Worm (Caenorhabditis elegans): Measurements from ENCODE around the gene ZC250.4.

The ZC250.4 gene

ce11 chrV:5813060-5813659, at the start of gene ZC250.4:
Gene ZC250.4, minus strand, starts transcription at chrV:5813137.
- TF ChIP-seq ceh-83 (GFP tag; optimal IDR thresholded peaks at IDR 0.05) (no peak), unc-120 (tag; optimal IDR thresholded peaks at IDR 0.05; ENCODE audit: poor library complexity, severe bottlenecking) (no peak), bed-3 (GFP tag; optimal IDR thresholded peaks at IDR 0.05) (no peak), pha-4 (tag; optimal IDR thresholded peaks at IDR 0.05) (no peak), elt-3 (tag; optimal IDR thresholded peaks at IDR 0.05) (no peak), cnd-1 (tag; optimal IDR thresholded peaks at IDR 0.05) (no peak), mls-2 (tag; optimal IDR thresholded peaks at IDR 0.05) (no peak), flh-1 (GFP tag; optimal IDR thresholded peaks at IDR 0.05) (no peak), elt-1 (tag; optimal IDR thresholded peaks at IDR 0.05; ENCODE audit: borderline replicate concordance, insufficient read depth) (no peak), blmp-1 (tag; optimal IDR thresholded peaks at IDR 0.05) (no peak), unc-39 (tag; optimal IDR thresholded peaks at IDR 0.05) (no peak), ces-1 (GFP tag; optimal IDR thresholded peaks at IDR 0.05) (no peak), tbx-8 (GFP tag; optimal IDR thresholded peaks at IDR 0.05) (no peak), mep-1 (tag; optimal IDR thresholded peaks at IDR 0.05) (no peak), sem-2 (GFP tag; optimal IDR thresholded peaks at IDR 0.05) (no peak), nhr-76 (tag; optimal IDR thresholded peaks at IDR 0.05) (no peak), hlh-1 (tag; optimal IDR thresholded peaks at IDR 0.05) (no peak)

- no peak for TF ChIP-seq nhr-76 (tag; optimal IDR thresholded peaks at IDR 0.05)
- peak; percentile 87 for TF ChIP-seq ces-1 (GFP tag; optimal IDR thresholded peaks at IDR 0.05)
These were observed 39.1 kb upstream of the ZC250.4 start for ce11 chrV:5852084-5852483.

- TF ChIP-seq elt-1 (tag; optimal IDR thresholded peaks at IDR 0.05; ENCODE audit: borderline replicate concordance, insufficient read depth) (no peak), mls-2 (tag; optimal IDR thresholded peaks at IDR 0.05) (no peak), zip-8 (tag; optimal IDR thresholded peaks at IDR 0.05) (peak; percentile 40), nhr-237 (tag; optimal IDR thresholded peaks at IDR 0.05) (no peak), pha-4 (tag; optimal IDR thresholded peaks at IDR 0.05) (no peak), snpc-4 (tag; optimal IDR thresholded peaks at IDR 0.05) (no peak), ceh-83 (GFP tag; optimal IDR thresholded peaks at IDR 0.05) (no peak), sptf-1 (tag; optimal IDR thresholded peaks at IDR 0.05) (no peak), bed-3 (GFP tag; optimal IDR thresholded peaks at IDR 0.05) (no peak), nhr-2 (tag; optimal IDR thresholded peaks at IDR 0.05) (peak; percentile 84)
These were observed 38.7 kb upstream of the ZC250.4 start for ce11 chrV:5851631-5852030.

ce11 chrV:5850671-5851070, 37.7 kb upstream of the ZC250.4 start:
- TF ChIP-seq hlh-1 (tag; optimal IDR thresholded peaks at IDR 0.05) (no peak), mls-2 (tag; optimal IDR thresholded peaks at IDR 0.05) (peak; percentile 42), ces-1 (GFP tag; optimal IDR thresholded peaks at IDR 0.05) (peak; percentile 68), lin-32 (GFP tag; optimal IDR thresholded peaks at IDR 0.05) (peak; percentile 19), lsy-2 (tag; optimal IDR thresholded peaks at IDR 0.05) (no peak)

ce11 chrV:5848015-5848609, 35.2 kb upstream of the ZC250.4 start:
- TF ChIP-seq ham-2 (GFP tag; optimal IDR thresholded peaks at IDR 0.05) (no peak), cnd-1 (tag; optimal IDR thresholded peaks at IDR 0.05) (no peak), unc-39 (tag; optimal IDR thresholded peaks at IDR 0.05) (no peak), sem-2 (GFP tag; optimal IDR thresholded peaks at IDR 0.05) (no peak), snpc-4 (tag; optimal IDR thresholded peaks at IDR 0.05) (no peak), ceh-83 (GFP tag; optimal IDR thresholded peaks at IDR 0.05) (no peak), pha-4 (tag; optimal IDR thresholded peaks at IDR 0.05) (no peak), zip-8 (tag; optimal IDR thresholded peaks at IDR 0.05) (no peak), ces-1 (GFP tag; optimal IDR thresholded peaks at IDR 0.05) (no peak), lin-32 (GFP tag; optimal IDR thresholded peaks at IDR 0.05) (no peak), ztf-11 (tag; optimal IDR thresholded peaks at IDR 0.05) (no peak), nhr-2 (tag; optimal IDR thresholded peaks at IDR 0.05) (no peak), nhr-12 (tag; optimal IDR thresholded peaks at IDR 0.05) (no peak), nhr-76 (tag; optimal IDR thresholded peaks at IDR 0.05) (no peak), mep-1 (tag; optimal IDR thresholded peaks at IDR 0.05) (no peak), mab-5 (tag; optimal IDR thresholded peaks at IDR 0.05) (no peak), tbx-8 (GFP tag; optimal IDR thresholded peaks at IDR 0.05) (no peak)

ce11 chrV:5846729-5847128, 33.8 kb upstream of the ZC250.4 start:
- TF ChIP-seq ces-1 (GFP tag; optimal IDR thresholded peaks at IDR 0.05) (peak; percentile 42), tbx-8 (GFP tag; optimal IDR thresholded peaks at IDR 0.05) (no peak), mls-2 (tag; optimal IDR thresholded peaks at IDR 0.05) (peak; percentile 61), flh-1 (GFP tag; optimal IDR thresholded peaks at IDR 0.05) (no peak), cnd-1 (tag; optimal IDR thresholded peaks at IDR 0.05) (peak; percentile 67), mep-1 (tag; optimal IDR thresholded peaks at IDR 0.05) (peak; percentile 7), hlh-1 (tag; optimal IDR thresholded peaks at IDR 0.05) (no peak), nhr-2 (tag; optimal IDR thresholded peaks at IDR 0.05) (peak; percentile 21), ceh-83 (GFP tag; optimal IDR thresholded peaks at IDR 0.05) (no peak), unc-62 (GFP tag; optimal IDR thresholded peaks at IDR 0.05) (no peak)

Measured in whole organism, mixed stage, embryonic.